Fruit fly (Drosophila melanogaster) Kc167 (cell line): Measurements from ENCODE around the gene Rcd-1r.

Source experiments
- h ChIP-seq: fragments of >200 bp; optimal IDR thresholded peaks from 3 replicates; lab custom pipeline; 2018; ENCODE audit warnings: missing external identifiers
- insv ChIP-seq: fragments of >200 bp; optimal IDR thresholded peaks from 3 replicates; lab custom pipeline; 2018; ENCODE audit warnings: missing external identifiers
- psq ChIP-seq: fragments of >200 bp; optimal IDR thresholded peaks from 2 replicates; lab custom pipeline; 2017; ENCODE audit warnings: missing external identifiers
- ttk ChIP-seq: sonication (Bioruptor generic); optimal IDR thresholded peaks from 2 replicates; lab custom pipeline; 2017; ENCODE audit warnings: missing external identifiers

dm6 chr2L:8987251-8987937 is 26.5 kb downstream of the Rcd-1r start:
- TF ChIP-seq ttk (lab: Kevin White, UChicago) (no peak), psq (lab: Kevin White, UChicago) (no peak), insv (lab: Kevin White, UChicago) (no peak), h (lab: Kevin White, UChicago) (no peak)
